Fruit fly (Drosophila melanogaster) whole organism, embryonic: Measurements from ENCODE around the gene Gem2.

ENCODE experiments used
- Aef1 ChIP-seq: fragments of 200-800 bp; sonication (Bioruptor generic); IDR thresholded peaks from 3 replicates; pipeline ENCODE4 v1.3.6; 2022; ENCODE audit warnings: missing biosample characterization, missing genetic modification characterization
- CG10366 ChIP-seq: fragments of 200-800 bp; sonication (Bioruptor generic); IDR thresholded peaks from 2 replicates; pipeline ENCODE4 v1.3.6; 2022; ENCODE audit warnings: missing biosample characterization, missing genetic modification characterization
- CG11560 ChIP-seq: fragments of 200-800 bp; sonication (Bioruptor generic); IDR thresholded peaks from 3 replicates; pipeline ENCODE4 v1.3.6; 2022; ENCODE audit warnings: missing biosample characterization, missing genetic modification characterization
- CG12155 ChIP-seq: fragments of 200-800 bp; sonication (Bioruptor generic); optimal IDR thresholded peaks from 3 replicates; lab custom pipeline; 2016; ENCODE audit warnings: missing biosample characterization, missing genetic modification characterization
- CG12769 ChIP-seq: fragments of 200-800 bp; sonication (Bioruptor generic); optimal IDR thresholded peaks from 2 replicates; lab custom pipeline; 2019; ENCODE audit warnings: missing biosample characterization, mild to moderate bottlenecking, missing genetic modification characterization, moderate library complexity
- CG13287 ChIP-seq: fragments of 200-800 bp; sonication (Bioruptor generic); IDR thresholded peaks from 2 replicates; pipeline ENCODE4 v1.3.6; 2022; ENCODE audit warnings: missing biosample characterization, missing genetic modification characterization; ENCODE audit not compliant: partially characterized antibody
- CG15073 ChIP-seq: fragments of 200-800 bp; sonication (Bioruptor generic); optimal IDR thresholded peaks from 2 replicates; lab custom pipeline; 2016; ENCODE audit warnings: missing biosample characterization, missing genetic modification characterization
- CG15514 ChIP-seq: fragments of 200-800 bp; sonication (Bioruptor generic); optimal IDR thresholded peaks from 3 replicates; lab custom pipeline; 2017; ENCODE audit warnings: missing biosample characterization, missing genetic modification characterization, mild to moderate bottlenecking, moderate library complexity, missing genetic modification reagents
- CG1603 ChIP-seq: fragments of 200-800 bp; sonication (Bioruptor generic); optimal IDR thresholded peaks from 2 replicates; lab custom pipeline; 2019; ENCODE audit warnings: missing biosample characterization, mild to moderate bottlenecking, missing genetic modification characterization, moderate library complexity
- CG16813 ChIP-seq: fragments of 200-800 bp; sonication (Bioruptor generic); IDR thresholded peaks from 3 replicates; pipeline ENCODE4 v1.3.6; 2022; ENCODE audit warnings: missing biosample characterization, missing genetic modification characterization; ENCODE audit not compliant: partially characterized antibody
- CG17328 ChIP-seq: fragments of 200-800 bp; sonication (Bioruptor generic); IDR thresholded peaks from 2 replicates; pipeline ENCODE4 v1.3.6; 2022; ENCODE audit warnings: missing biosample characterization, missing genetic modification characterization
- CG2712 ChIP-seq: fragments of 200-800 bp; optimal IDR thresholded peaks from 3 replicates; lab custom pipeline; 2019; ENCODE audit warnings: missing biosample characterization, mild to moderate bottlenecking, missing genetic modification characterization, moderate library complexity
- CG30403 ChIP-seq: fragments of 200-800 bp; sonication (Bioruptor generic); optimal IDR thresholded peaks from 3 replicates; lab custom pipeline; 2016; ENCODE audit warnings: missing biosample characterization, missing genetic modification characterization
- CG3163 ChIP-seq: fragments of 200-800 bp; sonication (Bioruptor generic); optimal IDR thresholded peaks from 3 replicates; lab custom pipeline; 2016; ENCODE audit warnings: missing biosample characterization, missing genetic modification characterization
- CG33213 ChIP-seq: fragments of 200-800 bp; sonication (Bioruptor generic); optimal IDR thresholded peaks from 3 replicates; lab custom pipeline; 2016; ENCODE audit warnings: missing biosample characterization, missing genetic modification characterization
- CG4282 ChIP-seq: fragments of 200-800 bp; sonication (Bioruptor generic); optimal IDR thresholded peaks from 2 replicates; lab custom pipeline; 2016; ENCODE audit warnings: missing biosample characterization, missing genetic modification characterization
- CG4730 ChIP-seq: fragments of 200-800 bp; sonication (Bioruptor generic); IDR thresholded peaks from 2 replicates; pipeline ENCODE4 v1.3.6; 2022; ENCODE audit warnings: missing biosample characterization, missing genetic modification characterization
- CG4854 ChIP-seq: fragments of 200-800 bp; sonication (Bioruptor generic); optimal IDR thresholded peaks from 2 replicates; lab custom pipeline; 2016; ENCODE audit warnings: missing biosample characterization, missing genetic modification characterization, inconsistent platforms
- CG7839 ChIP-seq: fragments of 200-800 bp; sonication (Bioruptor generic); optimal IDR thresholded peaks from 3 replicates; lab custom pipeline; 2018; ENCODE audit warnings: missing biosample characterization, mild to moderate bottlenecking, missing genetic modification characterization, moderate library complexity
- CG8281 ChIP-seq: fragments of 200-800 bp; sonication (Bioruptor generic); optimal IDR thresholded peaks from 2 replicates; lab custom pipeline; 2018; ENCODE audit warnings: missing biosample characterization, mild to moderate bottlenecking, missing genetic modification characterization, moderate library complexity
- CG8359 ChIP-seq: fragments of 200-800 bp; sonication (Bioruptor generic); optimal IDR thresholded peaks from 2 replicates; lab custom pipeline; 2017; ENCODE audit warnings: missing biosample characterization, mild to moderate bottlenecking, missing genetic modification characterization, borderline replicate concordance
- CG9609 ChIP-seq: fragments of 200-800 bp; sonication (Bioruptor generic); optimal IDR thresholded peaks from 3 replicates; lab custom pipeline; 2016; ENCODE audit warnings: missing biosample characterization, missing genetic modification characterization
- CG9876 ChIP-seq: fragments of 200-800 bp; sonication (Bioruptor generic); optimal IDR thresholded peaks from 2 replicates; lab custom pipeline; 2016; ENCODE audit warnings: missing biosample characterization, missing genetic modification characterization
- CTCF ChIP-seq: fragments of 200-800 bp; sonication (Bioruptor generic); optimal IDR thresholded peaks from 2 replicates; lab custom pipeline; 2017; ENCODE audit warnings: missing biosample characterization, mild to moderate bottlenecking, missing genetic modification characterization, moderate library complexity
- Dip3 ChIP-seq: fragments of 200-800 bp; sonication (Bioruptor generic); optimal IDR thresholded peaks from 3 replicates; lab custom pipeline; 2016; ENCODE audit warnings: missing biosample characterization, missing genetic modification characterization
- HHEX ChIP-seq: fragments of 200-800 bp; sonication (Bioruptor generic); optimal IDR thresholded peaks from 3 replicates; lab custom pipeline; 2017; ENCODE audit warnings: missing biosample characterization, mild to moderate bottlenecking, missing genetic modification characterization, missing genetic modification reagents
- HmgD ChIP-seq: fragments of 200-800 bp; sonication (Bioruptor generic); optimal IDR thresholded peaks from 3 replicates; lab custom pipeline; 2016; ENCODE audit warnings: missing biosample characterization, missing genetic modification characterization
- Hr3 ChIP-seq: fragments of 200-800 bp; sonication (Bioruptor generic); optimal IDR thresholded peaks from 3 replicates; lab custom pipeline; 2016; ENCODE audit warnings: missing biosample characterization, missing genetic modification characterization
- Opbp ChIP-seq: fragments of 200-800 bp; sonication (Bioruptor generic); IDR thresholded peaks from 3 replicates; pipeline ENCODE4 v1.3.6; 2022; ENCODE audit warnings: missing biosample characterization, missing genetic modification characterization; ENCODE audit not compliant: partially characterized antibody
- Ssrp ChIP-seq: fragments of 200-800 bp; sonication (Bioruptor generic); optimal IDR thresholded peaks from 2 replicates; lab custom pipeline; 2018; ENCODE audit warnings: missing biosample characterization, mild to moderate bottlenecking, missing genetic modification characterization, moderate library complexity
- bcd ChIP-seq: fragments of 200-800 bp; sonication (Bioruptor generic); optimal IDR thresholded peaks from 2 replicates; lab custom pipeline; 2017; ENCODE audit warnings: missing biosample characterization, mild to moderate bottlenecking, missing genetic modification characterization
- cg ChIP-seq: fragments of 200-800 bp; sonication (Bioruptor generic); optimal IDR thresholded peaks from 3 replicates; lab custom pipeline; 2019; ENCODE audit warnings: missing biosample characterization, mild to moderate bottlenecking, missing genetic modification characterization, moderate library complexity
- chif ChIP-seq, 2 experiments: fragments of 200-800 bp; sonication (Bioruptor generic); optimal IDR thresholded peaks; 3 replicates each; lab custom pipeline; 2016; ENCODE audit warnings: missing biosample characterization in 2 of 2, missing genetic modification characterization in 2 of 2
- chm ChIP-seq: fragments of 200-800 bp; sonication (Bioruptor generic); IDR thresholded peaks from 2 replicates; pipeline ENCODE4 v1.3.6; 2022; ENCODE audit warnings: missing biosample characterization, missing genetic modification characterization
- gro ChIP-seq: fragments of 200-800 bp; sonication (Bioruptor generic); optimal IDR thresholded peaks from 2 replicates; lab custom pipeline; 2016; ENCODE audit warnings: missing biosample characterization, missing genetic modification characterization
- gsb ChIP-seq: fragments of 200-800 bp; sonication (Bioruptor generic); IDR thresholded peaks from 2 replicates; pipeline ENCODE4 v1.3.6; 2022; ENCODE audit warnings: missing biosample characterization, missing genetic modification characterization
- jumu ChIP-seq: fragments of 200-800 bp; sonication (Bioruptor generic); optimal IDR thresholded peaks from 3 replicates; lab custom pipeline; 2016; ENCODE audit warnings: missing biosample characterization, missing genetic modification characterization
- ken ChIP-seq: fragments of 200-800 bp; sonication (Bioruptor generic); IDR thresholded peaks from 3 replicates; pipeline ENCODE4 v1.3.6; 2022; ENCODE audit warnings: missing biosample characterization, missing genetic modification characterization
- kni ChIP-seq: fragments of 200-800 bp; sonication (Bioruptor generic); optimal IDR thresholded peaks from 3 replicates; lab custom pipeline; 2017; ENCODE audit warnings: mild to moderate bottlenecking, missing biosample characterization, missing genetic modification reagents, missing genetic modification characterization
- lbe ChIP-seq: fragments of 200-800 bp; sonication (Bioruptor generic); optimal IDR thresholded peaks from 2 replicates; lab custom pipeline; 2016; ENCODE audit warnings: missing biosample characterization, mild to moderate bottlenecking, missing genetic modification characterization
- nmo ChIP-seq: fragments of 200-800 bp; sonication (Bioruptor generic); optimal IDR thresholded peaks from 2 replicates; lab custom pipeline; 2018; ENCODE audit warnings: missing biosample characterization, mild to moderate bottlenecking, missing genetic modification characterization, moderate library complexity
- nom ChIP-seq: fragments of 200-800 bp; sonication (Bioruptor generic); optimal IDR thresholded peaks from 2 replicates; lab custom pipeline; 2017; ENCODE audit warnings: missing biosample characterization, missing genetic modification characterization, mild to moderate bottlenecking, moderate library complexity, missing genetic modification reagents
- otp ChIP-seq: fragments of 200-800 bp; sonication (Bioruptor generic); IDR thresholded peaks from 3 replicates; pipeline ENCODE4, ENCODE4 v1.3.6; 2022; ENCODE audit warnings: missing biosample characterization, missing genetic modification characterization
- ro ChIP-seq: fragments of 200-800 bp; sonication (Bioruptor generic); IDR thresholded peaks from 2 replicates; pipeline ENCODE4 v1.3.6; 2022; ENCODE audit warnings: missing biosample characterization, missing genetic modification characterization
- slbo ChIP-seq: fragments of 200-800 bp; sonication (Bioruptor generic); IDR thresholded peaks from 2 replicates; pipeline ENCODE4 v1.3.6; 2022; ENCODE audit warnings: missing biosample characterization, missing genetic modification characterization
- sob ChIP-seq: fragments of 200-800 bp; sonication (Bioruptor generic); IDR thresholded peaks from 2 replicates; pipeline ENCODE4 v1.3.6; 2022; ENCODE audit warnings: missing biosample characterization, missing genetic modification characterization
- stwl ChIP-seq: fragments of 200-800 bp; sonication (Bioruptor generic); optimal IDR thresholded peaks from 3 replicates; lab custom pipeline; 2018; ENCODE audit warnings: missing biosample characterization, mild to moderate bottlenecking, missing genetic modification characterization, moderate library complexity
- tgo ChIP-seq: fragments of 200-800 bp; sonication (Bioruptor generic); IDR thresholded peaks from 3 replicates; pipeline ENCODE4 v1.3.6; 2022; ENCODE audit warnings: missing biosample characterization, missing genetic modification characterization
- zen ChIP-seq: fragments of 200-800 bp; sonication (Bioruptor generic); optimal IDR thresholded peaks from 3 replicates; lab custom pipeline; 2018; ENCODE audit warnings: missing biosample characterization, mild to moderate bottlenecking, missing genetic modification characterization, moderate library complexity

The Gem2 gene

dm6 chr3L:19140084-19141011 lies 40.2 kb upstream of the Gem2 start (continued):
- peak; percentile 51; the same call in 1 of the 3 replicates for TF ChIP-seq Opbp (GFP tag; lab: Robert Waterston, UW)
- no peak for TF ChIP-seq cg (GFP tag; lab: Kevin White, UChicago)
- no peak for TF ChIP-seq CG8359 (GFP tag; lab: Kevin White, UChicago)
- peak; percentile 33; the same call in 1 of the 3 replicates for TF ChIP-seq CG11560 (tag; lab: Robert Waterston, UW)
- TF ChIP-seq CG9609: peak; percentile 54
- no peak for TF ChIP-seq CG8281
- peak; percentile 88 for TF ChIP-seq bcd (GFP tag; lab: Kevin White, UChicago)
- TF ChIP-seq CG10366 (GFP tag; lab: Robert Waterston, UW): no peak
- peak; percentile 85 for TF ChIP-seq CTCF (GFP tag; lab: Kevin White, UChicago)
- no peak for TF ChIP-seq gro (GFP tag; lab: Kevin White, UChicago)
- 0 out of 2 replicates have a peak, but pooled peaks have one; percentile 30 for TF ChIP-seq chm (GFP tag; lab: Robert Waterston, UW)
- peak; percentile 18 for TF ChIP-seq CG4282 (GFP tag; lab: Kevin White, UChicago)
- TF ChIP-seq CG3163 (GFP tag; lab: Kevin White, UChicago): peak; percentile 33
- TF ChIP-seq tgo (GFP tag; lab: Robert Waterston, UW): no peak
- peak in 1 of 2 experiments; percentile 10 for TF ChIP-seq chif (GFP tag; optimal IDR thresholded peaks at IDR 0.05; lab: Kevin White, UChicago)
- peak; percentile 44 for TF ChIP-seq nmo (GFP tag; lab: Kevin White, UChicago)
- peak; percentile 51; the same call in 1 of the 2 replicates for TF ChIP-seq sob
- TF ChIP-seq otp (GFP tag; lab: Robert Waterston, UW): no peak
- 0 out of 3 replicates have a peak, but pooled peaks have one; percentile 40 for TF ChIP-seq ken (GFP tag; lab: Robert Waterston, UW)
- TF ChIP-seq CG33213 (GFP tag; lab: Kevin White, UChicago): peak; percentile 52
- TF ChIP-seq CG4854 (GFP tag; lab: Kevin White, UChicago): no peak
- no peak for TF ChIP-seq kni (GFP tag; lab: Kevin White, UChicago)
- peak; percentile 31 for TF ChIP-seq CG1603 (tag; lab: Kevin White, UChicago)
- peak; percentile 15 for TF ChIP-seq Ssrp (tag; lab: Kevin White, UChicago)
- TF ChIP-seq CG7839: no peak
- no peak for TF ChIP-seq Aef1 (GFP tag; lab: Robert Waterston, UW)
- 0 out of 3 replicates have a peak, but pooled peaks have one; percentile 24 for TF ChIP-seq CG16813 (GFP tag; lab: Robert Waterston, UW)
- TF ChIP-seq CG4730 (GFP tag; lab: Robert Waterston, UW): no peak
- TF ChIP-seq ro: no peak
- no peak for TF ChIP-seq HHEX (GFP tag; lab: Kevin White, UChicago)
- TF ChIP-seq Hr3 (GFP tag; lab: Kevin White, UChicago): no peak
- no peak for TF ChIP-seq CG17328
- no peak for TF ChIP-seq gsb (GFP tag; lab: Robert Waterston, UW)
- no peak for TF ChIP-seq lbe (GFP tag; lab: Kevin White, UChicago)
- no peak for TF ChIP-seq CG30403 (GFP tag; lab: Kevin White, UChicago)
- peak; percentile 0 for TF ChIP-seq jumu (GFP tag; lab: Kevin White, UChicago)
- TF ChIP-seq Dip3: peak; percentile 22
- TF ChIP-seq HmgD (GFP tag; lab: Kevin White, UChicago): peak; percentile 86
- peak; percentile 19 for TF ChIP-seq CG15514
- no peak for TF ChIP-seq zen (tag; lab: Kevin White, UChicago)
- TF ChIP-seq CG12155 (GFP tag; lab: Kevin White, UChicago): peak; percentile 8
- no peak for TF ChIP-seq nom (GFP tag; lab: Kevin White, UChicago)
- TF ChIP-seq slbo (GFP tag; lab: Robert Waterston, UW): peak; percentile 29; the same call in 1 of the 2 replicates
- TF ChIP-seq CG13287 (GFP tag; lab: Robert Waterston, UW): peak; percentile 8; the same call in 1 of the 2 replicates
- peak; percentile 31 for TF ChIP-seq CG12769 (tag; lab: Kevin White, UChicago)
- peak; percentile 29 for TF ChIP-seq CG9876 (GFP tag; lab: Kevin White, UChicago)
- TF ChIP-seq stwl: peak; percentile 83
- TF ChIP-seq CG2712 (tag; lab: Kevin White, UChicago): peak; percentile 17
- no peak for TF ChIP-seq CG15073 (GFP tag; lab: Kevin White, UChicago)
